Fruit fly (Drosophila melanogaster) whole organism, embryonic: ENCODE results near the gene Sytbeta.

Experiments used
- Ada2b ChIP-seq: fragments of 200-800 bp; sonication (Bioruptor generic); IDR thresholded peaks from 2 replicates; pipeline ENCODE4 v1.3.6; 2022; ENCODE audit warnings: missing biosample characterization, missing genetic modification characterization
- Antp ChIP-seq: fragments of 200-800 bp; sonication (Bioruptor generic); optimal IDR thresholded peaks from 3 replicates; lab custom pipeline; 2016; ENCODE audit warnings: missing biosample characterization, missing genetic modification characterization
- B-H1 ChIP-seq: fragments of 200-800 bp; sonication (Bioruptor generic); IDR thresholded peaks from 3 replicates; pipeline ENCODE4 v1.3.6; 2022; ENCODE audit warnings: missing biosample characterization, missing genetic modification characterization
- Bgb ChIP-seq: fragments of 200-800 bp; sonication (Bioruptor generic); IDR thresholded peaks from 2 replicates; pipeline ENCODE4 v1.3.6; 2022; ENCODE audit warnings: missing biosample characterization, missing genetic modification characterization; ENCODE audit not compliant: partially characterized antibody
- CG10979 ChIP-seq: fragments of 200-800 bp; sonication (Bioruptor generic); optimal IDR thresholded peaks from 2 replicates; lab custom pipeline; 2018; ENCODE audit warnings: missing biosample characterization, mild to moderate bottlenecking, missing genetic modification characterization, moderate library complexity
- CG12071 ChIP-seq: fragments of 200-800 bp; sonication (Bioruptor generic); optimal IDR thresholded peaks from 3 replicates; lab custom pipeline; 2018; ENCODE audit warnings: missing biosample characterization, mild to moderate bottlenecking, missing genetic modification characterization
- CG13775 ChIP-seq: fragments of 200-800 bp; sonication (Bioruptor generic); optimal IDR thresholded peaks from 3 replicates; lab custom pipeline; 2017; ENCODE audit warnings: missing biosample characterization, mild to moderate bottlenecking, missing genetic modification characterization
- CG14014 ChIP-seq: fragments of 200-800 bp; sonication (Bioruptor generic); IDR thresholded peaks from 2 replicates; pipeline ENCODE4 v1.3.6; 2022; ENCODE audit warnings: missing biosample characterization, missing genetic modification characterization
- CG15601 ChIP-seq: fragments of 200-800 bp; sonication (Bioruptor generic); optimal IDR thresholded peaks from 3 replicates; lab custom pipeline; 2019; ENCODE audit warnings: missing biosample characterization, mild to moderate bottlenecking, missing genetic modification characterization, moderate library complexity
- CG16779 ChIP-seq: fragments of 200-800 bp; sonication (Bioruptor generic); IDR thresholded peaks from 2 replicates; pipeline ENCODE4 v1.3.6; 2022; ENCODE audit warnings: missing biosample characterization, missing genetic modification characterization
- CG17359 ChIP-seq: fragments of 200-800 bp; sonication (Bioruptor generic); optimal IDR thresholded peaks from 3 replicates; lab custom pipeline; 2018; ENCODE audit warnings: missing biosample characterization, mild to moderate bottlenecking, missing genetic modification characterization, moderate library complexity
- CG2199 ChIP-seq: fragments of 200-800 bp; sonication (Bioruptor generic); IDR thresholded peaks from 3 replicates; pipeline ENCODE4 v1.3.6; 2022; ENCODE audit warnings: missing biosample characterization, missing genetic modification characterization
- CG30431 ChIP-seq: fragments of 200-800 bp; sonication (Bioruptor generic); optimal IDR thresholded peaks from 2 replicates; lab custom pipeline; 2017; ENCODE audit warnings: missing biosample characterization, missing genetic modification characterization
- CG4424 ChIP-seq: fragments of 200-800 bp; sonication (Bioruptor generic); optimal IDR thresholded peaks from 3 replicates; lab custom pipeline; 2016; ENCODE audit warnings: missing biosample characterization, missing genetic modification characterization
- CG6683 ChIP-seq: fragments of 200-800 bp; sonication (Bioruptor generic); optimal IDR thresholded peaks from 2 replicates; lab custom pipeline; 2017; ENCODE audit warnings: missing biosample characterization, mild to moderate bottlenecking, missing genetic modification characterization, missing genetic modification reagents
- CG7357 ChIP-seq: fragments of 200-800 bp; sonication (Bioruptor generic); IDR thresholded peaks from 3 replicates; pipeline ENCODE4 v1.3.6; 2022; ENCODE audit warnings: missing biosample characterization, missing genetic modification characterization
- CG7372 ChIP-seq: fragments of 200-800 bp; sonication (Bioruptor generic); IDR thresholded peaks from 2 replicates; pipeline ENCODE4 v1.3.6; 2022; ENCODE audit warnings: missing biosample characterization, missing genetic modification characterization
- CrebB ChIP-seq: fragments of 200-800 bp; sonication (Bioruptor generic); optimal IDR thresholded peaks from 3 replicates; lab custom pipeline; 2018; ENCODE audit warnings: missing biosample characterization, mild to moderate bottlenecking, missing genetic modification characterization
- Dref ChIP-seq: fragments of 200-800 bp; sonication (Bioruptor generic); IDR thresholded peaks from 2 replicates; pipeline ENCODE4 v1.3.6; 2022; ENCODE audit warnings: missing biosample characterization, missing genetic modification characterization
- GATAe ChIP-seq: fragments of 200-800 bp; sonication (Bioruptor generic); conservative IDR thresholded peaks from 2 replicates; pipeline ENCODE4 v1.3.6; 2022; ENCODE audit warnings: missing biosample characterization, missing genetic modification characterization
- Kr ChIP-seq: fragments of 200-800 bp; sonication (Bioruptor generic); optimal IDR thresholded peaks from 2 replicates; lab custom pipeline; 2017; ENCODE audit warnings: missing biosample characterization, mild to moderate bottlenecking, missing genetic modification characterization
- Mad ChIP-seq: fragments of 200-800 bp; sonication (Bioruptor generic); optimal IDR thresholded peaks from 2 replicates; lab custom pipeline; 2016; ENCODE audit warnings: missing biosample characterization, missing genetic modification characterization
- Nf-YB ChIP-seq: fragments of 200-800 bp; sonication (Bioruptor generic); optimal IDR thresholded peaks from 3 replicates; lab custom pipeline; 2019; ENCODE audit warnings: missing biosample characterization, mild to moderate bottlenecking, missing genetic modification characterization, moderate library complexity
- NfI ChIP-seq: fragments of 200-800 bp; sonication (Bioruptor generic); optimal IDR thresholded peaks from 3 replicates; lab custom pipeline; 2018; ENCODE audit warnings: missing biosample characterization, mild to moderate bottlenecking, missing genetic modification characterization, moderate library complexity
- Ptx1 ChIP-seq: fragments of 200-800 bp; sonication (Bioruptor generic); IDR thresholded peaks from 2 replicates; pipeline ENCODE4 v1.3.6; 2022; ENCODE audit warnings: missing biosample characterization, missing genetic modification characterization
- Scr ChIP-seq: fragments of 200-800 bp; sonication (Bioruptor generic); IDR thresholded peaks from 2 replicates; pipeline ENCODE4 v1.3.6; 2022; ENCODE audit warnings: missing biosample characterization, missing genetic modification characterization; ENCODE audit not compliant: partially characterized antibody
- Spps ChIP-seq: fragments of 200-800 bp; sonication (Bioruptor generic); optimal IDR thresholded peaks from 2 replicates; lab custom pipeline; 2018; ENCODE audit warnings: missing biosample characterization, mild to moderate bottlenecking, missing genetic modification characterization
- Ssrp ChIP-seq: fragments of 200-800 bp; sonication (Bioruptor generic); optimal IDR thresholded peaks from 2 replicates; lab custom pipeline; 2018; ENCODE audit warnings: missing biosample characterization, mild to moderate bottlenecking, missing genetic modification characterization, moderate library complexity
- TFAM ChIP-seq: fragments of 200-800 bp; sonication (Bioruptor generic); optimal IDR thresholded peaks from 2 replicates; lab custom pipeline; 2017; ENCODE audit warnings: missing biosample characterization, missing genetic modification characterization, inconsistent platforms
- Trl ChIP-seq, 3 experiments: fragments of >200 bp in 2 of 3; fragments of 200-800 bp in 1 of 3; sonication (Bioruptor generic) in 1 of 3; optimal IDR thresholded peaks; 2 replicates in 1 of 3; 3 replicates in 2 of 3; lab custom pipeline; 2016 to 2017; ENCODE audit warnings: missing biosample characterization in 1 of 3, missing genetic modification characterization in 1 of 3
- YL-1 ChIP-seq: fragments of 200-800 bp; sonication (Bioruptor generic); optimal IDR thresholded peaks from 3 replicates; lab custom pipeline; 2017; ENCODE audit warnings: missing biosample characterization, mild to moderate bottlenecking, missing genetic modification characterization
- amos ChIP-seq: fragments of 200-800 bp; sonication (Bioruptor generic); IDR thresholded peaks from 2 replicates; pipeline ENCODE4 v1.3.6; 2022; ENCODE audit warnings: missing biosample characterization, missing genetic modification characterization; ENCODE audit not compliant: partially characterized antibody
- cad ChIP-seq: fragments of >200 bp; optimal IDR thresholded peaks from 2 replicates; lab custom pipeline; 2017; ENCODE audit warnings: missing biosample characterization, missing genetic modification characterization
- chif ChIP-seq, 2 experiments: fragments of 200-800 bp; sonication (Bioruptor generic); optimal IDR thresholded peaks; 3 replicates each; lab custom pipeline; 2016; ENCODE audit warnings: missing biosample characterization in 2 of 2, missing genetic modification characterization in 2 of 2
- chinmo ChIP-seq: fragments of 200-800 bp; sonication (Bioruptor generic); IDR thresholded peaks from 4 replicates; pipeline ENCODE4 v1.3.6; 2022; ENCODE audit warnings: missing biosample characterization, missing genetic modification characterization; ENCODE audit not compliant: partially characterized antibody
- chn ChIP-seq: fragments of 200-800 bp; sonication (Bioruptor generic); optimal IDR thresholded peaks from 2 replicates; lab custom pipeline; 2016; ENCODE audit warnings: missing biosample characterization, missing genetic modification characterization
- crp ChIP-seq, 2 experiments: fragments of 200-800 bp; sonication (Bioruptor generic); optimal IDR thresholded peaks; 2 replicates in 1 of 2; 3 replicates in 1 of 2; lab custom pipeline; 2017; ENCODE audit warnings: missing biosample characterization in 2 of 2, missing genetic modification characterization in 2 of 2, mild to moderate bottlenecking in 1 of 2, moderate library complexity in 1 of 2
- danr ChIP-seq: fragments of 200-800 bp; sonication (Bioruptor generic); IDR thresholded peaks from 2 replicates; pipeline ENCODE4 v1.3.6; 2022; ENCODE audit warnings: missing biosample characterization, missing genetic modification characterization
- dm ChIP-seq: fragments of 200-800 bp; sonication (Bioruptor generic); optimal IDR thresholded peaks from 3 replicates; lab custom pipeline; 2016; ENCODE audit warnings: missing biosample characterization, missing genetic modification characterization
- ems ChIP-seq: fragments of 200-800 bp; sonication (Bioruptor generic); optimal IDR thresholded peaks from 3 replicates; lab custom pipeline; 2016; ENCODE audit warnings: missing biosample characterization, missing genetic modification characterization
- fd64A ChIP-seq: fragments of 200-800 bp; sonication (Bioruptor generic); optimal IDR thresholded peaks from 3 replicates; lab custom pipeline; 2018; ENCODE audit warnings: missing biosample characterization, mild to moderate bottlenecking, missing genetic modification characterization
- hbn ChIP-seq: fragments of 200-800 bp; sonication (Bioruptor generic); IDR thresholded peaks from 2 replicates; pipeline ENCODE4 v1.3.6; 2022; ENCODE audit warnings: missing biosample characterization, missing genetic modification characterization; ENCODE audit not compliant: partially characterized antibody
- klu ChIP-seq: fragments of 200-800 bp; sonication (Bioruptor generic); IDR thresholded peaks from 2 replicates; pipeline ENCODE4 v1.3.6; 2022; ENCODE audit warnings: missing biosample characterization, missing genetic modification characterization
- mld ChIP-seq: fragments of 200-800 bp; sonication (Bioruptor generic); IDR thresholded peaks from 3 replicates; pipeline ENCODE4 v1.3.6; 2022; ENCODE audit warnings: missing biosample characterization, missing genetic modification characterization; ENCODE audit not compliant: partially characterized antibody
- sna ChIP-seq: fragments of 200-800 bp; sonication (Bioruptor generic); IDR thresholded peaks from 2 replicates; pipeline ENCODE4 v1.3.6; 2022; ENCODE audit warnings: missing biosample characterization, missing genetic modification characterization; ENCODE audit not compliant: partially characterized antibody
- stwl ChIP-seq: fragments of 200-800 bp; sonication (Bioruptor generic); optimal IDR thresholded peaks from 3 replicates; lab custom pipeline; 2018; ENCODE audit warnings: missing biosample characterization, mild to moderate bottlenecking, missing genetic modification characterization, moderate library complexity
- trem ChIP-seq: fragments of 200-800 bp; optimal IDR thresholded peaks from 3 replicates; lab custom pipeline; 2019; ENCODE audit warnings: missing biosample characterization, mild to moderate bottlenecking, missing genetic modification characterization, moderate library complexity
- tup ChIP-seq: fragments of 200-800 bp; sonication (Bioruptor generic); optimal IDR thresholded peaks from 2 replicates; lab custom pipeline; 2016; ENCODE audit warnings: missing biosample characterization, mild to moderate bottlenecking, missing genetic modification characterization, moderate library complexity
- vvl ChIP-seq: fragments of 200-800 bp; sonication (Bioruptor generic); IDR thresholded peaks from 2 replicates; pipeline ENCODE4 v1.3.6; 2022; ENCODE audit warnings: missing biosample characterization, missing genetic modification characterization
- yki ChIP-seq: fragments of >200 bp; optimal IDR thresholded peaks from 3 replicates; lab custom pipeline; 2018

Gene Sytbeta

DNA sequence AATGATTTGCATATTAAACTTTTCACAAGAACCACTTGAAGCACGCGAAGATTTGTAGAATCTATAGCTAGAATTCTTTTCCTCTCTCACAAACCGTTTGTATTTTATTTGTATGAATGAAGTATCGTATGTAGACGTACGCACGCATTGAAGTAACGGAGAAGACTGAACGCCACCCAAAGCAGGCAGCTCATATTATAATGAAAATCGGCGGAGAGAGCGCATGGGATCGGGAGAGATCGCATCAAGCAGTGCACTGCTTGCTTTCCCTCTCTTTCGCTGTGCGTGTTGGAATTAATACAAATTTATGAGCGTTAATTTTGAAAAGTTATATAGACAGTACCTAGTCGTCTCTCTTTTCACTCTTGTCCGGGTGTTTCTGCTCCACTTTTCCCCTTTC is 14.5 kb upstream of the Sytbeta start (continued):
- no peak for TF ChIP-seq CrebB (tag; lab: Kevin White, UChicago)
- TF ChIP-seq chn (GFP tag; lab: Kevin White, UChicago): no peak
- TF ChIP-seq ems (GFP tag; lab: Kevin White, UChicago): no peak
- no peak for TF ChIP-seq Ptx1 (GFP tag; lab: Robert Waterston, UW)
- TF ChIP-seq Mad (GFP tag; lab: Kevin White, UChicago): no peak
- no peak for TF ChIP-seq CG17359 (tag; lab: Kevin White, UChicago)
- no peak for TF ChIP-seq klu
- peak; percentile 47; the same call in 1 of the 2 replicates for TF ChIP-seq amos (GFP tag; lab: Robert Waterston, UW)
- no peak for TF ChIP-seq Kr (GFP tag; lab: Kevin White, UChicago)
- peak; percentile 91 for TF ChIP-seq CG2199 (GFP tag; lab: Robert Waterston, UW)
- no peak for TF ChIP-seq TFAM
- no peak for TF ChIP-seq YL-1 (GFP tag; lab: Kevin White, UChicago)
- TF ChIP-seq Scr (GFP tag; lab: Robert Waterston, UW): peak; percentile 15; the same call in 1 of the 2 replicates
- peak; percentile 24; the same call in 1 of the 2 replicates for TF ChIP-seq CG14014 (GFP tag; lab: Robert Waterston, UW)
- peak; percentile 86; the same call in 1 of the 4 replicates for TF ChIP-seq chinmo
- TF ChIP-seq Trl (optimal IDR thresholded peaks at IDR 0.05; lab: Kevin White, UChicago): peak; percentile 91 to 93
- TF ChIP-seq Trl (GFP tag; optimal IDR thresholded peaks at IDR 0.05; lab: Kevin White, UChicago): peak; percentile 61
- TF ChIP-seq GATAe (GFP tag; lab: Robert Waterston, UW): no peak
- no peak for TF ChIP-seq CG4424
- peak; percentile 45; the same call in 1 of the 2 replicates for TF ChIP-seq Bgb (GFP tag; lab: Robert Waterston, UW)
- no peak for TF ChIP-seq chif (GFP tag; optimal IDR thresholded peaks at IDR 0.05; lab: Kevin White, UChicago)
- TF ChIP-seq CG13775 (GFP tag; lab: Kevin White, UChicago): no peak
- TF ChIP-seq dm: no peak
- no peak for TF ChIP-seq CG12071
- 0 out of 2 replicates have a peak, but pooled peaks have one; percentile 14 for TF ChIP-seq Ada2b (GFP tag; lab: Robert Waterston, UW)
- TF ChIP-seq CG7357 (GFP tag; lab: Robert Waterston, UW): no peak
- TF ChIP-seq danr (GFP tag; lab: Robert Waterston, UW): no peak
- TF ChIP-seq vvl (GFP tag; lab: Robert Waterston, UW): peak; percentile 79
- TF ChIP-seq stwl (tag; lab: Kevin White, UChicago): peak; percentile 33
- no peak for TF ChIP-seq Dref (GFP tag; lab: Robert Waterston, UW)
- no peak for TF ChIP-seq CG6683 (GFP tag; lab: Kevin White, UChicago)
- TF ChIP-seq crp (GFP tag; optimal IDR thresholded peaks at IDR 0.05; lab: Kevin White, UChicago): no peak
- peak; percentile 56 for TF ChIP-seq yki (lab: Kevin White, UChicago)
- TF ChIP-seq tup (GFP tag; lab: Kevin White, UChicago): no peak
- no peak for TF ChIP-seq CG7372
- no peak for TF ChIP-seq CG30431 (GFP tag; lab: Kevin White, UChicago)
- no peak for TF ChIP-seq Antp (GFP tag; lab: Kevin White, UChicago)
- TF ChIP-seq fd64A: no peak
- TF ChIP-seq CG15601 (tag; lab: Kevin White, UChicago): no peak
- TF ChIP-seq cad (GFP tag; lab: Kevin White, UChicago): no peak
- TF ChIP-seq CG16779 (GFP tag; lab: Robert Waterston, UW): no peak
- TF ChIP-seq CG10979 (tag; lab: Kevin White, UChicago): no peak
- TF ChIP-seq mld (GFP tag; lab: Robert Waterston, UW): no peak
- no peak for TF ChIP-seq Spps (tag; lab: Kevin White, UChicago)
- no peak for TF ChIP-seq Ssrp
- TF ChIP-seq sna (GFP tag; lab: Robert Waterston, UW): no peak
- TF ChIP-seq hbn (GFP tag; lab: Robert Waterston, UW): 0 out of 2 replicates have a peak, but pooled peaks have one; percentile 19
- TF ChIP-seq trem (tag; lab: Kevin White, UChicago): no peak
- TF ChIP-seq Nf-YB (GFP tag; lab: Kevin White, UChicago): no peak
- TF ChIP-seq NfI (GFP tag; lab: Kevin White, UChicago): no peak
- TF ChIP-seq B-H1 (GFP tag; lab: Robert Waterston, UW): no peak
